Fruit fly (Drosophila melanogaster) whole organism, prepupa: Measurements from ENCODE around the gene CG7182.
A peak's percentile ranks its signal among the peaks of the same experiment; 100 is the strongest.

Source experiments
- CG10669 ChIP-seq: fragments of 200-800 bp; sonication (Bioruptor generic); optimal IDR thresholded peaks from 3 replicates; lab custom pipeline; 2018; ENCODE audit warnings: missing biosample characterization, mild to moderate bottlenecking, missing genetic modification characterization, moderate library complexity
- CG11294 ChIP-seq: fragments of 200-800 bp; sonication (Bioruptor generic); IDR thresholded peaks from 2 replicates; pipeline ENCODE4 v1.3.6; 2022; ENCODE audit warnings: missing biosample characterization, missing genetic modification characterization
- CG11902 ChIP-seq: fragments of 200-800 bp; sonication (Bioruptor generic); optimal IDR thresholded peaks from 3 replicates; lab custom pipeline; 2016; ENCODE audit warnings: missing biosample characterization, missing genetic modification characterization
- CG1621 ChIP-seq: fragments of 200-800 bp; sonication (Bioruptor generic); optimal IDR thresholded peaks from 3 replicates; lab custom pipeline; 2018; ENCODE audit warnings: missing biosample characterization, mild to moderate bottlenecking, missing genetic modification characterization
- CG16779 ChIP-seq: fragments of 200-800 bp; sonication (Bioruptor generic); optimal IDR thresholded peaks from 3 replicates; lab custom pipeline; 2017; ENCODE audit warnings: missing biosample characterization, mild to moderate bottlenecking, missing genetic modification characterization
- CG32006 ChIP-seq: fragments of 200-800 bp; sonication (Bioruptor generic); optimal IDR thresholded peaks from 3 replicates; lab custom pipeline; 2017; ENCODE audit warnings: missing biosample characterization, mild to moderate bottlenecking, missing genetic modification characterization
- CG34406 ChIP-seq: fragments of 200-800 bp; sonication (Bioruptor generic); optimal IDR thresholded peaks from 3 replicates; lab custom pipeline; 2016; ENCODE audit warnings: missing biosample characterization, missing genetic modification characterization
- CG3919 ChIP-seq: fragments of 200-800 bp; sonication (Bioruptor generic); optimal IDR thresholded peaks from 3 replicates; lab custom pipeline; 2016; ENCODE audit warnings: missing biosample characterization, missing genetic modification characterization
- CG4318 ChIP-seq: fragments of 200-800 bp; sonication (Bioruptor generic); optimal IDR thresholded peaks from 3 replicates; lab custom pipeline; 2017; ENCODE audit warnings: missing biosample characterization, mild to moderate bottlenecking, missing genetic modification characterization
- CG6163 ChIP-seq: fragments of 200-800 bp; sonication (Bioruptor generic); IDR thresholded peaks from 3 replicates; pipeline ENCODE4 v1.3.6; 2022; ENCODE audit warnings: missing biosample characterization, missing genetic modification characterization
- CG6808 ChIP-seq: fragments of 200-800 bp; sonication (Bioruptor generic); optimal IDR thresholded peaks from 3 replicates; lab custom pipeline; 2017; ENCODE audit warnings: missing biosample characterization, missing genetic modification characterization, mild to moderate bottlenecking, moderate library complexity, missing genetic modification reagents
- CG6854 ChIP-seq: fragments of 200-800 bp; sonication (Bioruptor generic); optimal IDR thresholded peaks from 2 replicates; lab custom pipeline; 2017; ENCODE audit warnings: missing biosample characterization, mild to moderate bottlenecking, missing genetic modification characterization
- CG8119 ChIP-seq: fragments of 200-800 bp; sonication (Bioruptor generic); IDR thresholded peaks from 3 replicates; pipeline ENCODE4 v1.3.6; 2022; ENCODE audit warnings: missing biosample characterization, missing genetic modification characterization
- CG9139 ChIP-seq: fragments of 200-800 bp; sonication (Bioruptor generic); optimal IDR thresholded peaks from 3 replicates; lab custom pipeline; 2017; ENCODE audit warnings: missing biosample characterization, mild to moderate bottlenecking, missing genetic modification characterization
- Eip75B ChIP-seq: fragments of 200-800 bp; sonication (Bioruptor generic); optimal IDR thresholded peaks from 3 replicates; lab custom pipeline; 2016; ENCODE audit warnings: missing biosample characterization, missing genetic modification characterization
- Eip78C ChIP-seq: fragments of 200-800 bp; sonication (Bioruptor generic); peaks from one replicate; lab custom pipeline; 2016; ENCODE audit warnings: missing biosample characterization, missing genetic modification characterization
- Ets96B ChIP-seq: fragments of 200-800 bp; optimal IDR thresholded peaks from 2 replicates; lab custom pipeline; 2019; ENCODE audit warnings: missing biosample characterization, mild to moderate bottlenecking, missing genetic modification characterization, moderate library complexity
- Hr38 ChIP-seq: sonication (Bioruptor generic); optimal IDR thresholded peaks from 2 replicates; lab custom pipeline; 2016; ENCODE audit warnings: missing biosample characterization, missing genetic modification characterization
- Hr39 ChIP-seq: fragments of 200-800 bp; sonication (Bioruptor generic); optimal IDR thresholded peaks from 2 replicates; lab custom pipeline; 2016; ENCODE audit warnings: missing biosample characterization, missing genetic modification characterization
- Hr4 ChIP-seq: fragments of 200-800 bp; sonication (Bioruptor generic); optimal IDR thresholded peaks from 3 replicates; lab custom pipeline; 2016; ENCODE audit warnings: missing biosample characterization, missing genetic modification characterization
- Sox14 ChIP-seq: fragments of 200-800 bp; sonication (Bioruptor generic); optimal IDR thresholded peaks from 3 replicates; lab custom pipeline; 2016; ENCODE audit warnings: missing biosample characterization, missing genetic modification characterization
- Sox15 ChIP-seq: fragments of 200-800 bp; sonication (Bioruptor generic); optimal IDR thresholded peaks from 3 replicates; lab custom pipeline; 2016; ENCODE audit warnings: missing biosample characterization, missing genetic modification characterization
- achi ChIP-seq: fragments of 200-800 bp; sonication (Bioruptor generic); optimal IDR thresholded peaks from 3 replicates; lab custom pipeline; 2016; ENCODE audit warnings: missing biosample characterization, missing genetic modification characterization
- dac ChIP-seq: fragments of 200-800 bp; sonication (Bioruptor generic); optimal IDR thresholded peaks from 2 replicates; lab custom pipeline; 2017; ENCODE audit warnings: missing biosample characterization, mild to moderate bottlenecking, missing genetic modification characterization
- dsx ChIP-seq: fragments of 200-800 bp; optimal IDR thresholded peaks from 3 replicates; lab custom pipeline; 2019; ENCODE audit warnings: missing biosample characterization, mild to moderate bottlenecking, missing genetic modification characterization, moderate library complexity; ENCODE audit not compliant: poor library complexity, severe bottlenecking
- eg ChIP-seq: fragments of 200-800 bp; sonication (Bioruptor generic); IDR thresholded peaks from 3 replicates; pipeline ENCODE4 v1.3.6; 2022; ENCODE audit warnings: missing biosample characterization, missing genetic modification characterization
- esn ChIP-seq: fragments of 200-800 bp; sonication (Bioruptor generic); optimal IDR thresholded peaks from 2 replicates; lab custom pipeline; 2016; ENCODE audit warnings: missing biosample characterization, mild to moderate bottlenecking, missing genetic modification characterization, moderate library complexity
- fd59A ChIP-seq: fragments of 200-800 bp; sonication (Bioruptor generic); optimal IDR thresholded peaks from 2 replicates; lab custom pipeline; 2017; ENCODE audit warnings: missing biosample characterization, mild to moderate bottlenecking, missing genetic modification characterization, missing genetic modification reagents
- fkh ChIP-seq: fragments of 200-800 bp; sonication (Bioruptor generic); optimal IDR thresholded peaks from 3 replicates; lab custom pipeline; 2017; ENCODE audit warnings: missing biosample characterization, mild to moderate bottlenecking, missing genetic modification characterization, moderate library complexity
- lz ChIP-seq: fragments of 200-800 bp; sonication (Bioruptor generic); optimal IDR thresholded peaks from 3 replicates; lab custom pipeline; 2016; ENCODE audit warnings: missing biosample characterization, missing genetic modification characterization
- net ChIP-seq: fragments of 200-800 bp; sonication (Bioruptor generic); optimal IDR thresholded peaks from 3 replicates; lab custom pipeline; 2016; ENCODE audit warnings: missing biosample characterization, missing genetic modification characterization
- pdm3 ChIP-seq: fragments of 200-800 bp; sonication (Bioruptor generic); optimal IDR thresholded peaks from 3 replicates; lab custom pipeline; 2016; ENCODE audit warnings: missing biosample characterization, missing genetic modification characterization
- salr ChIP-seq, 2 experiments: fragments of 200-800 bp; sonication (Bioruptor generic); optimal IDR thresholded peaks; 3 replicates each; lab custom pipeline; 2016 to 2018; ENCODE audit warnings: missing biosample characterization in 2 of 2, missing genetic modification characterization in 2 of 2, mild to moderate bottlenecking in 1 of 2
- spab ChIP-seq: fragments of 200-800 bp; sonication (Bioruptor generic); optimal IDR thresholded peaks from 2 replicates; lab custom pipeline; 2017; ENCODE audit warnings: missing biosample characterization, mild to moderate bottlenecking, missing genetic modification characterization, missing genetic modification reagents
- ss ChIP-seq, 2 experiments: fragments of 200-800 bp; sonication (Bioruptor generic); optimal IDR thresholded peaks; 2 replicates in 1 of 2; 3 replicates in 1 of 2; lab custom pipeline; 2017 to 2018; ENCODE audit warnings: mild to moderate bottlenecking in 2 of 2, missing biosample characterization in 2 of 2, missing genetic modification characterization in 2 of 2, moderate library complexity in 1 of 2
- svp ChIP-seq: fragments of 200-800 bp; sonication (Bioruptor generic); peaks from one replicate; lab custom pipeline; 2016; ENCODE audit warnings: missing biosample characterization, missing genetic modification characterization
- topi ChIP-seq: fragments of 200-800 bp; sonication (Bioruptor generic); optimal IDR thresholded peaks from 3 replicates; lab custom pipeline; 2016; ENCODE audit warnings: missing biosample characterization, missing genetic modification characterization
- vri ChIP-seq: fragments of 200-800 bp; sonication (Bioruptor generic); optimal IDR thresholded peaks from 3 replicates; lab custom pipeline; 2016; ENCODE audit warnings: missing biosample characterization, mild to moderate bottlenecking, missing genetic modification characterization

The CG7182 gene

dm6 chr3L:8308891-8309352, 37.3 kb downstream of the CG7182 start, which contains the start of gene BI-1 (continued):
- TF ChIP-seq CG6854 (GFP tag; lab: Kevin White, UChicago) = no peak
- peak; percentile 28 for TF ChIP-seq Sox14 (GFP tag; lab: Kevin White, UChicago)
- no peak for TF ChIP-seq svp (GFP tag; lab: Kevin White, UChicago)
- peak; percentile 69 for TF ChIP-seq lz (GFP tag; lab: Kevin White, UChicago)
- TF ChIP-seq dsx = peak; percentile 67
- TF ChIP-seq CG11294 = no peak
- TF ChIP-seq net = no peak

dm6 chr3L:8306880-8307279, 39.3 kb downstream of the CG7182 start, which contains the start of gene Gr66a:
TSS of gene Gr66a (minus strand) at chr3L:8306980.
- TF ChIP-seq vri (GFP tag; lab: Kevin White, UChicago) (no peak), CG34406 (GFP tag; lab: Kevin White, UChicago) (no peak), Sox15 (GFP tag; lab: Kevin White, UChicago) (no peak), fd59A (GFP tag; lab: Kevin White, UChicago) (no peak), Hr38 (GFP tag; lab: Kevin White, UChicago) (no peak), CG11294 (no peak), Eip78C (GFP tag; lab: Kevin White, UChicago) (no peak), achi (GFP tag; lab: Kevin White, UChicago) (no peak), CG16779 (tag; lab: Kevin White, UChicago) (no peak), CG10669 (GFP tag; lab: Kevin White, UChicago) (no peak), CG32006 (GFP tag; lab: Kevin White, UChicago) (no peak), pdm3 (GFP tag; lab: Kevin White, UChicago) (no peak), esn (GFP tag; lab: Kevin White, UChicago) (no peak), ss (GFP tag; optimal IDR thresholded peaks at IDR 0.05; lab: Kevin White, UChicago) (no peak), spab (GFP tag; lab: Kevin White, UChicago) (no peak), fkh (GFP tag; lab: Kevin White, UChicago) (no peak), Ets96B (tag; lab: Kevin White, UChicago) (no peak)

- TF ChIP-seq salr (GFP tag; optimal IDR thresholded peaks at IDR 0.05; lab: Kevin White, UChicago) (no peak), CG6854 (GFP tag; lab: Kevin White, UChicago) (peak; percentile 9), dsx (peak; percentile 45), CG16779 (tag; lab: Kevin White, UChicago) (no peak), esn (GFP tag; lab: Kevin White, UChicago) (peak; percentile 37), Sox14 (GFP tag; lab: Kevin White, UChicago) (peak; percentile 75), dac (GFP tag; lab: Kevin White, UChicago) (no peak), topi (GFP tag; lab: Kevin White, UChicago) (peak; percentile 2), Eip78C (GFP tag; lab: Kevin White, UChicago) (peak; percentile 49), CG4318 (GFP tag; lab: Kevin White, UChicago) (no peak), Hr38 (GFP tag; lab: Kevin White, UChicago) (no peak), ss (GFP tag; optimal IDR thresholded peaks at IDR 0.05; lab: Kevin White, UChicago) (peak in 1 of 2 experiments; percentile 43), achi (GFP tag; lab: Kevin White, UChicago) (no peak), CG9139 (no peak)
These were observed 42.3 kb downstream of the CG7182 start, which contains the start of the genes CG7194 and Sbp2 for dm6 chr3L:8303912-8304311. TSS of gene CG7194 (minus strand) at chr3L:8304059. TSS of gene Sbp2 (plus strand) at chr3L:8304157.

dm6 chr3L:8299224-8300130, 46.7 kb downstream of the CG7182 start, which contains the start of the genes Arl5 and CG13671:
TSS of gene Arl5 (minus strand) at chr3L:8299839.
TSS of gene CG13671 (plus strand) at chr3L:8300064.
- TF ChIP-seq Eip78C (GFP tag; lab: Kevin White, UChicago) = peak; percentile 91
- peak; percentile 72 for TF ChIP-seq Hr39 (GFP tag; lab: Kevin White, UChicago)
- TF ChIP-seq esn (GFP tag; lab: Kevin White, UChicago) = peak; percentile 83
- TF ChIP-seq Sox14 (GFP tag; lab: Kevin White, UChicago) = peak; percentile 64
- no peak for TF ChIP-seq Eip75B (GFP tag; lab: Kevin White, UChicago)
- TF ChIP-seq CG8119 = peak; percentile 59; the same call in 2 of the 3 replicates
- peak; percentile 20 for TF ChIP-seq CG6808 (GFP tag; lab: Kevin White, UChicago)
- TF ChIP-seq CG9139 = no peak
- TF ChIP-seq CG6163 (GFP tag; lab: Robert Waterston, UW) = no peak; the same call in 1 of the 3 replicates
- no peak for TF ChIP-seq pdm3 (GFP tag; lab: Kevin White, UChicago)
- TF ChIP-seq CG1621 (tag; lab: Kevin White, UChicago) = no peak
- no peak; the same call in 1 of the 3 replicates for TF ChIP-seq eg
- peak; percentile 59 for TF ChIP-seq vri (GFP tag; lab: Kevin White, UChicago)
- peak; percentile 65 for TF ChIP-seq net
- TF ChIP-seq spab (GFP tag; lab: Kevin White, UChicago) = no peak
- TF ChIP-seq CG6854 (GFP tag; lab: Kevin White, UChicago) = no peak
- peak in 1 of 2 experiments; percentile 40 for TF ChIP-seq ss (GFP tag; optimal IDR thresholded peaks at IDR 0.05; lab: Kevin White, UChicago)
- peak; percentile 59 for TF ChIP-seq Sox15 (GFP tag; lab: Kevin White, UChicago)
- peak in 1 of 2 experiments; percentile 71 for TF ChIP-seq salr (GFP tag; optimal IDR thresholded peaks at IDR 0.05; lab: Kevin White, UChicago)
- TF ChIP-seq CG34406 (GFP tag; lab: Kevin White, UChicago) = peak; percentile 75
- TF ChIP-seq CG3919 (GFP tag; lab: Kevin White, UChicago) = peak; percentile 80
- 0 out of 2 replicates have a peak, but pooled peaks have one; percentile 48 for TF ChIP-seq CG11294
- peak; percentile 69 for TF ChIP-seq Hr4 (GFP tag; lab: Kevin White, UChicago)
- peak; percentile 67 for TF ChIP-seq CG11902
